Worm (Caenorhabditis elegans): ENCODE results near the gene snrp-3.

snrp-3 gene

DNA sequence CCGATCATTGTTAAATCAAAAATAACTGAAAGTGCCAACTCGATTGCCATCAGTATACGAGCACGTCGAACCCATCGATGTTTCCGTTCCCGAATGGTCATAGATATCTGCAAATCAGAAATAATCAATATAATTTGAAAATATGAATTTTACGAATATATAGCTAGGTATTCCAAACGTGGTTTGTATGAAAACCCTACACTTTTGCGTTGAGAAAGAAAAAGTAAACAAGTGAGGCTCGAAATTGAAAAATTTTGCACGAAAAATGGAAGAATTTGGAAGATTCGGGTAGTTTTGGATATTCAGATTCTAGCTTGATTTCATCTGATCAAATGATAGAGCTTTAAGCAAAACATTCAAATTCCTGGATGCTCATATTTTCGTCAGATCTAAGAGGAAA is 48.8 kb downstream of the snrp-3 start, which contains the start of gene F42A9.9:
Gene F42A9.9, minus strand, starts transcription at position 101 of the 400 bp plus-strand sequence.
- TF ChIP-seq unc-39 (tag; optimal IDR thresholded peaks at IDR 0.05) (no peak), F13H6.1 (tag; optimal IDR thresholded peaks at IDR 0.05) (no peak), zag-1 (tag; optimal IDR thresholded peaks at IDR 0.05) (no peak), snpc-4 (tag; optimal IDR thresholded peaks at IDR 0.05) (no peak), elt-3 (tag; optimal IDR thresholded peaks at IDR 0.05) (no peak), lin-11 (tag; optimal IDR thresholded peaks at IDR 0.05) (no peak), lsy-2 (tag; optimal IDR thresholded peaks at IDR 0.05) (no peak), lin-39 (tag; optimal IDR thresholded peaks at IDR 0.05) (no peak)

All from whole organism, L2 larva.